Worm (Caenorhabditis elegans): ENCODE data around the gene T23F11.2.

The T23F11.2 gene

DNA sequence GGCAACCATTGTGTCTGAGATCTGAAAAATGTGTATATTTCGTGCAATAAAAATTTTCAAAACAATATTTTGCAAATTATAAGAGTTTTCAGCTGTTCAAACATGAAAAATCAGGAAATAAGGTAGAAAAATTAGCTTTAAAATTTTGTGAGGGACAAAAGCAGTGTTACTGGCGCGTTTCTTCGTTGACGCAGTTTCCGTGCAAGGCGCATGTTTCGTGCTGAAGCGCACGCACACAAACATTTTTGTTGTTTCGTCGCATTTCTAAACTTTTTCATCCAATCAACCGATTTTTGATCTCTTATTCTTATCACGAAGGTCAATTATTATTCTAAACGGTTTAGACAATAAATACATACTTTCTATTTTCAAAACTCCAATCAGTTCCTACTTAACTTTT lies 38.0 kb upstream of the T23F11.2 start, which contains the start of gene nifk-1 (continued):
- TF ChIP-seq ref-2 (tag; optimal IDR thresholded peaks at IDR 0.05) (no peak), nhr-232 (tag; optimal IDR thresholded peaks at IDR 0.05) (no peak), nhr-11 (tag; optimal IDR thresholded peaks at IDR 0.05) (no peak)

DNA sequence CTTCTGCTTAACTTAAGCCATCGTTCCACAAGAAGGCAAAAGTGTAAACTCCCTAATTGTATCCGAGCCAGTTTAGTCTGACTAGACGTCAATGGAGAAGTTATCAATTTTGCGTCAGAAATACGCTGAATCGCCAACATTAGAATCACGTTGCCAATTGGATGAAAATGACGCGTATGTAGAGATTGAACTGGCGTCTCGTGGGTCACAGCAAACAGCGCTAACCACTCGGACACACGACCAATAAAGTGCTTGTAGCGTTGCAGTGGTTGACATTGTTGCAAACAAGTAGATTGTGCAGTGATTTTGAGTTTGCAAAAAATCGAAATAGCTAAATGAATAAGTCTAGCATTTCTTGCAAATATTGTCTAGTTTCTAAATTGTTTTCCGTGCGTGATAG lies 34.3 kb upstream of the T23F11.2 start:
- TF ChIP-seq ceh-14 (tag; optimal IDR thresholded peaks at IDR 0.05) (peak; percentile 45), elt-2 (tag; optimal IDR thresholded peaks at IDR 0.05) (peak; percentile 83), sdc-2 (tag; optimal IDR thresholded peaks at IDR 0.05) (peak; percentile 62), ceh-22 (tag; optimal IDR thresholded peaks at IDR 0.05) (no peak), fkh-6 (tag; optimal IDR thresholded peaks at IDR 0.05) (peak; percentile 81), lim-6 (tag; optimal IDR thresholded peaks at IDR 0.05) (no peak), rnt-1 (tag; optimal IDR thresholded peaks at IDR 0.05) (peak; percentile 62), C38D4.7 (GFP tag; optimal IDR thresholded peaks at IDR 0.05) (peak; percentile 74), unc-3 (GFP tag; conservative IDR thresholded peaks at IDR 0.05) (peak; percentile 40; the same call in 1 of the 2 replicates), unc-3 (tag; optimal IDR thresholded peaks at IDR 0.05) (peak; percentile 61), pha-2 (tag; optimal IDR thresholded peaks at IDR 0.05) (peak; percentile 63), ceh-2 (tag; optimal IDR thresholded peaks at IDR 0.05) (peak; percentile 34), syd-9 (tag; optimal IDR thresholded peaks at IDR 0.05) (peak; percentile 80), ceh-30 (tag; optimal IDR thresholded peaks at IDR 0.05) (peak; percentile 51), sox-2 (GFP tag; IDR thresholded peaks at IDR 0.05) (peak; percentile 65), sox-4 (tag; optimal IDR thresholded peaks at IDR 0.05) (peak; percentile 72), F13H6.1 (tag; optimal IDR thresholded peaks at IDR 0.05) (peak; percentile 31), hlh-8 (tag; optimal IDR thresholded peaks at IDR 0.05) (peak; percentile 24), ceh-31 (tag; optimal IDR thresholded peaks at IDR 0.05) (peak; percentile 30), nfya-1 (tag; optimal IDR thresholded peaks at IDR 0.05) (peak; percentile 59), ceh-9 (tag; optimal IDR thresholded peaks at IDR 0.05) (peak; percentile 62), T23F11.4 (GFP tag; optimal IDR thresholded peaks at IDR 0.05) (peak; percentile 63), ets-4 (tag; optimal IDR thresholded peaks at IDR 0.05) (peak; percentile 68), pax-1 (tag; optimal IDR thresholded peaks at IDR 0.05) (no peak), unc-86 (tag; optimal IDR thresholded peaks at IDR 0.05) (peak; percentile 59), hlh-6 (tag; optimal IDR thresholded peaks at IDR 0.05) (peak; percentile 87), ztf-16 (tag; optimal IDR thresholded peaks at IDR 0.05) (peak; percentile 60), ceh-45 (GFP tag; IDR thresholded peaks at IDR 0.05) (peak; percentile 63; the same call in 1 of the 2 replicates), unc-55 (GFP tag; optimal IDR thresholded peaks at IDR 0.05) (no peak), tbx-2 (tag; optimal IDR thresholded peaks at IDR 0.05) (peak; percentile 74), ama-1 (optimal IDR thresholded peaks at IDR 0.05) (no peak), pros-1 (tag; optimal IDR thresholded peaks at IDR 0.05) (no peak), C08G9.2 (tag; optimal IDR thresholded peaks at IDR 0.05) (peak; percentile 62), eyg-1 (tag; optimal IDR thresholded peaks at IDR 0.05) (peak; percentile 29), lin-11 (tag; optimal IDR thresholded peaks at IDR 0.05) (peak; percentile 65), K02D7.2 (tag; optimal IDR thresholded peaks at IDR 0.05) (peak; percentile 59), fax-1 (tag; optimal IDR thresholded peaks at IDR 0.05) (peak; percentile 70), hlh-15 (tag; optimal IDR thresholded peaks at IDR 0.05) (peak; percentile 57), mec-3 (tag; optimal IDR thresholded peaks at IDR 0.05; ENCODE audit: borderline replicate concordance) (no peak), pat-9 (tag; optimal IDR thresholded peaks at IDR 0.05) (peak; percentile 74), ceh-34 (tag; optimal IDR thresholded peaks at IDR 0.05) (peak; percentile 77), hlh-13 (GFP tag; optimal IDR thresholded peaks at IDR 0.05) (peak; percentile 77), ceh-18 (tag; optimal IDR thresholded peaks at IDR 0.05) (peak; percentile 35), ceh-6 (GFP tag; optimal IDR thresholded peaks at IDR 0.05) (peak; percentile 89), hlh-30 (tag; optimal IDR thresholded peaks at IDR 0.05; ENCODE audit: insufficient read depth) (peak; percentile 69), Y22D7AL.16 (tag; optimal IDR thresholded peaks at IDR 0.05) (peak; percentile 63), madf-2 (tag; optimal IDR thresholded peaks at IDR 0.05) (peak; percentile 84), tbx-7 (tag; optimal IDR thresholded peaks at IDR 0.05) (no peak), nhr-11 (tag; optimal IDR thresholded peaks at IDR 0.05) (no peak), ceh-48 (tag; optimal IDR thresholded peaks at IDR 0.05) (peak; percentile 65)

Measured in whole organism, late embryonic.